Worm (Caenorhabditis elegans): Measurements from ENCODE around the gene ZC239.3.

DNA sequence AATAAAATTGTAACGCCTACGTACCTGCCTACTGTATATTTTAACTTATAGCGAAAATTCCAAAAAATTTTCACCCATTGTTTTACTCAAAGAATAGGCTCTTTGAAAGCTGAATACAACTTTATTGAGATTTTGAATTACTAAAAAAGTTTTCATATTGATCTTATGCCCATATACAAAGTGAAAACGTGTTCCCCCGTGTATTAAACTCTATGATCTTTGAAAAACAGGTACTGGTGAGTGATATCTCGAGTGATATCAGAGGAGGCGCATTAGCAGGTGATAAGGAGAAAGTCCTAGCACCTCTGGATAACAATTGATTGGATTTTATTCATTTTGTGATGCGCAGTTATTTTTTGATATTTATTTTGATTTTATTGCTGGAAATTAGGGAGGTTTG is 24.3 kb downstream of the ZC239.3 start, which contains the start of gene C17F4.3:
- TF ChIP-seq tbx-11 (GFP tag; IDR thresholded peaks at IDR 0.05) (no peak), ama-1 (optimal IDR thresholded peaks at IDR 0.05) (no peak), ceh-36 (tag; optimal IDR thresholded peaks at IDR 0.05) (no peak), flt-1 (GFP tag; IDR thresholded peaks at IDR 0.05) (no peak), tra-4 (tag; optimal IDR thresholded peaks at IDR 0.05) (no peak), hmbx-1 (tag; optimal IDR thresholded peaks at IDR 0.05) (no peak)
